Worm (Caenorhabditis elegans) whole organism, L1 larva: Measurements from ENCODE around the gene srg-38.

ENCODE experiments used
- egl-13 ChIP-seq: sonication (generic microtip); optimal IDR thresholded peaks from 2 replicates; lab custom pipeline; 2016; ENCODE audit warnings: missing genotype, missing genetic modification reagents, missing genetic modification characterization, missing compliant biosample characterization
- ets-5 ChIP-seq: fragments of 200-800 bp; sonication (Bioruptor generic); IDR thresholded peaks from 2 replicates; pipeline ENCODE4 v1.3.6; 2022; ENCODE audit warnings: missing genetic modification characterization, missing compliant biosample characterization
- skn-1 ChIP-seq: fragments of 150-350 bp; optimal IDR thresholded peaks from 2 replicates; lab custom pipeline; 2014; ENCODE audit warnings: missing biosample characterization, missing genetic modification characterization
- swsn-7 ChIP-seq: sonication (generic microtip); optimal IDR thresholded peaks from 2 replicates; lab custom pipeline; 2016; ENCODE audit warnings: missing genetic modification characterization, missing compliant biosample characterization

- TF ChIP-seq egl-13 (tag; lab: Kevin White, UChicago) (no peak), ets-5 (GFP tag; lab: Robert Waterston, UW) (no peak), swsn-7 (tag; lab: Kevin White, UChicago) (no peak), skn-1 (tag; lab: Kevin White, UChicago) (no peak)
Observed at ce11 chrV:11131801-11132200, 23.7 kb downstream of the srg-38 start.
